Fruit fly (Drosophila melanogaster): ENCODE data around the gene CG14626.

DNA sequence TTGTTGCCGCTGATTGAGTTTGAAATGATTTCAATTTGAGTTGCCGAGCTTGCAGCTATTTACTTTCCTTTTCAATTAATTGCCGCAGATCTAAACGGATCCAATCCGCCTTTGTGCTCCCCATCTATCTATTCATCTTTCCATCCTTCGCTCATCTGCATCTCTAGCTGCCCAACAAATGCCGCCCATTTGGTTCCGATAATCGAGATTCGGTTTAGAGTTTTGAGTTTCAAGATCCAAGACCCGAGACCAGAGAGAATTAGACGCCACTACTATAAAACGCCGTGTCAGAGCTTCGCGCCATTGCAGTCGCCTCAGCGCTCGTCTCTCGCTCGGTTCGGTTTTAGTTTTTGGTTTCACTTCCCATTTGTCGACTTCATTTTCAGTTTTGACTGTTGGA lies at the start of gene CG14626:
- no peak for TF ChIP-seq psq (optimal IDR thresholded peaks at IDR 0.05)
- no peak for TF ChIP-seq CG8478 (optimal IDR thresholded peaks at IDR 0.05)
- no peak for TF ChIP-seq pan (optimal IDR thresholded peaks at IDR 0.05)
